Worm (Caenorhabditis elegans): ENCODE measurements around the gene rde-1.
"Not testable (repeated sequence)": the region's sequence is repeated elsewhere in the genome, so short reads cannot be mapped to it uniquely, and the experiment has no call there.

DNA sequence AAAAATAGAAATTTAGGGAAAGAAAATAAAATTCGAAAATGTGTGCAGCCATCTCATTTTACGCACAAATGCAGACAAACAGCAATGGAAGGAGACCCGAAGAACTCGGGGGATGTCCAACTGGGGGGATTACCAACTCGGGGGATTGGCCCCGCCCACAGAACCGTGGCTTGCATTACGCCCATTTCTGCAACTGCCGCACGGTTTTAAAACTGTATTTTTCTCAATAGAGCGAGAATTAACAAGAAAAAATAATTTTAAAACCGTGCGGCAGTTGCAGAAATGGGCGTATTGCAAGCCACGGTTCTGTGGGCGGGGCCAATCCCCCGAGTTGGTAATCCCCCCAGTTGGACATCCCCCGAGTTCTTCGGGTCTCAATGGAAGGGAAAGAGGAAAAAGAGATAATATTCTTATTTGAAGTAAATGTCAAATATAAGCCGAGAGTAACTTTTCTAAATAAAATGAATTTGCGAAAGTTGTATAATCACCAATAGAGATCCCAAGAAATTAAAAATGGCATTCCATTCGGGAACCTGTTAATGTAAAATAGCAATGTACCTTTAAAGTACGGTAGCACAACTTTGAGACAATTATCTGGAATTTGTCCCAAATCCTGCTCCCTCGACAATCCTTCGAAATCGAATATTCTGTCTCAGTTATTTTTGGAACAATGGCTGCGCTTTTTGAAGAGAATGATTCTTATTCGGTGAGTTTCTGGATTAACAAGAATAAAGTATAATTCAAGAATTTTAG lies 10.5 kb downstream of the rde-1 start, which contains the start of the genes ruvb-1 and tofu-1:
- TF ChIP-seq ceh-30 (tag; optimal IDR thresholded peaks at IDR 0.05); dve-1 (tag; optimal IDR thresholded peaks at IDR 0.05); fkh-6 (tag; optimal IDR thresholded peaks at IDR 0.05); unc-3 (GFP tag; conservative IDR thresholded peaks at IDR 0.05); unc-3 (tag; optimal IDR thresholded peaks at IDR 0.05); ceh-48 (tag; optimal IDR thresholded peaks at IDR 0.05); eyg-1 (tag; optimal IDR thresholded peaks at IDR 0.05); ceh-9 (tag; optimal IDR thresholded peaks at IDR 0.05); elt-4 (tag; optimal IDR thresholded peaks at IDR 0.05); pha-2 (tag; optimal IDR thresholded peaks at IDR 0.05): not testable (repeated sequence)
- TF ChIP-seq pqm-1 (tag; optimal IDR thresholded peaks at IDR 0.05) (peak; percentile 40), tbx-2 (tag; optimal IDR thresholded peaks at IDR 0.05) (peak; percentile 94), C08G9.2 (tag; optimal IDR thresholded peaks at IDR 0.05) (peak; percentile 77)
